Fruit fly (Drosophila melanogaster): ENCODE measurements around the gene Glyp.

The Glyp gene

dm6 chr2L:2180120-2180539 is 49.5 kb downstream of the Glyp start (continued):
- TF ChIP-seq ind (GFP tag; optimal IDR thresholded peaks at IDR 0.05) (peak; percentile 83), CG7839 (tag; optimal IDR thresholded peaks at IDR 0.05) (peak; percentile 93), MBD-R2 (GFP tag; IDR thresholded peaks at IDR 0.05) (peak; percentile 59; the same call in 1 of the 2 replicates), CG8388 (GFP tag; optimal IDR thresholded peaks at IDR 0.05) (peak; percentile 94), CG3995 (GFP tag; optimal IDR thresholded peaks at IDR 0.05) (no peak), pan (optimal IDR thresholded peaks at IDR 0.05) (no peak), pan (GFP tag; optimal IDR thresholded peaks at IDR 0.05 in 1 of 2, IDR thresholded peaks at IDR 0.05 in 1 of 2) (peak in 1 of 2 experiments; percentile 91), CG8281 (tag; optimal IDR thresholded peaks at IDR 0.05) (peak; percentile 72), CG4617 (GFP tag; optimal IDR thresholded peaks at IDR 0.05; ENCODE audit: borderline replicate concordance) (peak; percentile 46), dpn (GFP tag; optimal IDR thresholded peaks at IDR 0.05) (peak; percentile 66 to 80), gem (tag; optimal IDR thresholded peaks at IDR 0.05) (peak; percentile 96), B-H1 (GFP tag; IDR thresholded peaks at IDR 0.05) (peak; percentile 85), nau (GFP tag; optimal IDR thresholded peaks at IDR 0.05) (peak; percentile 81), chm (GFP tag; IDR thresholded peaks at IDR 0.05) (peak; percentile 92), CG4424 (GFP tag; optimal IDR thresholded peaks at IDR 0.05) (peak; percentile 88), CG6765 (GFP tag; optimal IDR thresholded peaks at IDR 0.05) (peak; percentile 76), Chrac-16 (GFP tag; optimal IDR thresholded peaks at IDR 0.05) (peak; percentile 83), CG11723 (GFP tag; optimal IDR thresholded peaks at IDR 0.05) (peak; percentile 85), Awh (GFP tag; IDR thresholded peaks at IDR 0.05) (peak; percentile 88), tll (GFP tag; optimal IDR thresholded peaks at IDR 0.05) (peak in 1 of 2 experiments; percentile 31), CG14014 (GFP tag; IDR thresholded peaks at IDR 0.05) (peak; percentile 87), twi (tag; optimal IDR thresholded peaks at IDR 0.05) (peak; percentile 68), HLH3B (GFP tag; IDR thresholded peaks at IDR 0.05) (peak; percentile 94), exex (tag; optimal IDR thresholded peaks at IDR 0.05) (peak; percentile 52), kah (GFP tag; optimal IDR thresholded peaks at IDR 0.05) (peak; percentile 87), CG7928 (GFP tag; optimal IDR thresholded peaks at IDR 0.05) (peak; percentile 27), CG12219 (GFP tag; optimal IDR thresholded peaks at IDR 0.05) (peak; percentile 89), ci (GFP tag; IDR thresholded peaks at IDR 0.05) (peak; percentile 97), tgo (GFP tag; IDR thresholded peaks at IDR 0.05) (peak; percentile 90), CG17829 (tag; optimal IDR thresholded peaks at IDR 0.05) (peak; percentile 96), Rx (GFP tag; IDR thresholded peaks at IDR 0.05) (peak; percentile 86), luna (GFP tag; optimal IDR thresholded peaks at IDR 0.05) (no peak), TFAM (GFP tag; optimal IDR thresholded peaks at IDR 0.05) (peak; percentile 75), mld (GFP tag; IDR thresholded peaks at IDR 0.05; ENCODE audit: partially characterized antibody) (no peak), HLH4C (GFP tag; IDR thresholded peaks at IDR 0.05; ENCODE audit: partially characterized antibody) (no peak), E2f2 (GFP tag; IDR thresholded peaks at IDR 0.05) (peak; percentile 69), CG11093 (GFP tag; IDR thresholded peaks at IDR 0.05) (peak; percentile 84), en (GFP tag; optimal IDR thresholded peaks at IDR 0.05) (peak; percentile 66), Max (GFP tag; optimal IDR thresholded peaks at IDR 0.05) (peak; percentile 82), usp (GFP tag; optimal IDR thresholded peaks at IDR 0.05) (no peak), tx (GFP tag; optimal IDR thresholded peaks at IDR 0.05) (peak; percentile 60), pnt (GFP tag; optimal IDR thresholded peaks at IDR 0.05) (peak; percentile 74), Bdp1 (GFP tag; optimal IDR thresholded peaks at IDR 0.05) (peak; percentile 61), CG4328 (GFP tag; optimal IDR thresholded peaks at IDR 0.05) (peak; percentile 55), sens (GFP tag) (peak; percentile 98), CG16779 (GFP tag; IDR thresholded peaks at IDR 0.05) (peak; percentile 73; the same call in 1 of the 2 replicates), CG17385 (GFP tag; optimal IDR thresholded peaks at IDR 0.05) (peak; percentile 86), D19B (GFP tag; optimal IDR thresholded peaks at IDR 0.05) (peak; percentile 21), Ets97D (GFP tag; optimal IDR thresholded peaks at IDR 0.05) (peak; percentile 62), chinmo (GFP tag; IDR thresholded peaks at IDR 0.05; ENCODE audit: partially characterized antibody) (peak; percentile 51; the same call in 1 of the 4 replicates), MESR4 (GFP tag; optimal IDR thresholded peaks at IDR 0.05) (peak; percentile 43)
